Worm (Caenorhabditis elegans) whole organism, L4 larva: ENCODE data around the gene K08D8.7.

Source experiments
- F37D6.2 ChIP-seq: sonication (generic microtip); optimal IDR thresholded peaks from 2 replicates; lab custom pipeline; 2016; ENCODE audit warnings: mild to moderate bottlenecking, missing genetic modification characterization, missing compliant biosample characterization
- ama-1 ChIP-seq: fragments of 150-350 bp; optimal IDR thresholded peaks from 2 replicates; lab custom pipeline; 2014; ENCODE audit warnings: inconsistent platforms, mixed read lengths
- ceh-82 ChIP-seq: sonication (generic microtip); optimal IDR thresholded peaks from 2 replicates; lab custom pipeline; 2017; ENCODE audit warnings: missing biosample characterization, missing genetic modification characterization
- hlh-30 ChIP-seq: sonication (generic microtip); optimal IDR thresholded peaks from 2 replicates; lab custom pipeline; 2017; ENCODE audit warnings: antibody characterized with exemption, mild to moderate bottlenecking, missing genetic modification characterization, missing compliant biosample characterization; ENCODE audit not compliant: insufficient read depth
- lin-13 ChIP-seq: fragments of 150-350 bp; optimal IDR thresholded peaks from 2 replicates; lab custom pipeline; 2014; ENCODE audit warnings: missing biosample characterization, missing genetic modification reagents, missing genetic modification characterization
- mdl-1 ChIP-seq, 2 experiments: fragments of 150-350 bp in 1 of 2; sonication (generic microtip) in 1 of 2; optimal IDR thresholded peaks; 2 replicates each; lab custom pipeline; 2014 to 2017; ENCODE audit warnings: missing biosample characterization in 2 of 2, missing genetic modification characterization in 2 of 2
- nhr-237 ChIP-seq: sonication (generic microtip); optimal IDR thresholded peaks from 2 replicates; lab custom pipeline; 2017; ENCODE audit warnings: missing biosample characterization, missing genetic modification characterization
- nhr-25 ChIP-seq: sonication (generic microtip); optimal IDR thresholded peaks from 2 replicates; lab custom pipeline; 2017; ENCODE audit warnings: missing genetic modification characterization, mild to moderate bottlenecking, missing compliant biosample characterization, antibody characterized with exemption, moderate library complexity, borderline replicate concordance; ENCODE audit not compliant: insufficient read depth
- pha-4 ChIP-seq, 2 experiments: fragments of 150-350 bp in 1 of 2; fragments of 200-800 bp in 1 of 2; sonication (Bioruptor generic) in 1 of 2; IDR thresholded peaks in 1 of 2; optimal IDR thresholded peaks in 1 of 2; 2 replicates each; pipeline versions ENCODE4 v1.3.6 to Lab custom; 2014 to 2022; ENCODE audit warnings: missing genetic modification characterization in 2 of 2, missing genetic modification reagents in 2 of 2, missing biosample characterization in 1 of 2, missing compliant biosample characterization in 1 of 2
- pqm-1 ChIP-seq: sonication (generic microtip); optimal IDR thresholded peaks from 2 replicates; lab custom pipeline; 2017; ENCODE audit warnings: missing biosample characterization, missing genetic modification characterization
- zfp-2 ChIP-seq: sonication (generic microtip); optimal IDR thresholded peaks from 2 replicates; lab custom pipeline; 2016; ENCODE audit warnings: mild to moderate bottlenecking, missing genetic modification characterization, missing compliant biosample characterization

DNA sequence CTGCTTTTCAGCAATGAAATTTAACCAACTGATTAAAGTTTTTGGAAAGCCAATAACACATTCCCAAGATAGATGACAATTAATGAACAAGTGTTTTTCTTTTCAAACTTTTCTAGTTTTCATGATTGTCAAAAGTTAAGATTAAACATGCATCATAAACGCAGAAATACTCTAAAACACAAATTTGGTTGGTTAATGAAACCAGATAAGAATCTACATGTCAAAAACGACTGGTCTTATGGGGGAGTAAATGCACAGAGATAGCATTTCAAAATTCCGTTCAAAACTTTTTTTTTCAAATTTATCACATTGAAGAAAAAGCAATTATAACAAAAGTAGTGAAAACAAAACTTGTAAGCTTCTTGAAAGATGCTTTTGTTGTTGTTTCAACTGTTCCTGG, 7.1 kb downstream of the K08D8.7 start:
- TF ChIP-seq lin-13 (GFP tag; lab: Kevin White, UChicago) (no peak), pqm-1 (tag; lab: Kevin White, UChicago) (peak; percentile 71), mdl-1 (tag; optimal IDR thresholded peaks at IDR 0.05; lab: Kevin White, UChicago) (no peak), ceh-82 (no peak), nhr-237 (no peak), nhr-25 (tag; lab: Kevin White, UChicago) (no peak), F37D6.2 (no peak), hlh-30 (tag; lab: Kevin White, UChicago) (no peak), ama-1 (lab: Kevin White, UChicago) (no peak), pha-4 (GFP tag; IDR thresholded peaks at IDR 0.05; lab: Robert Waterston, UW) (no peak), pha-4 (tag; optimal IDR thresholded peaks at IDR 0.05; lab: Kevin White, UChicago) (no peak), zfp-2 (no peak)
